Fruit fly (Drosophila melanogaster): ENCODE data around the gene CG4022.

The CG4022 gene

DNA sequence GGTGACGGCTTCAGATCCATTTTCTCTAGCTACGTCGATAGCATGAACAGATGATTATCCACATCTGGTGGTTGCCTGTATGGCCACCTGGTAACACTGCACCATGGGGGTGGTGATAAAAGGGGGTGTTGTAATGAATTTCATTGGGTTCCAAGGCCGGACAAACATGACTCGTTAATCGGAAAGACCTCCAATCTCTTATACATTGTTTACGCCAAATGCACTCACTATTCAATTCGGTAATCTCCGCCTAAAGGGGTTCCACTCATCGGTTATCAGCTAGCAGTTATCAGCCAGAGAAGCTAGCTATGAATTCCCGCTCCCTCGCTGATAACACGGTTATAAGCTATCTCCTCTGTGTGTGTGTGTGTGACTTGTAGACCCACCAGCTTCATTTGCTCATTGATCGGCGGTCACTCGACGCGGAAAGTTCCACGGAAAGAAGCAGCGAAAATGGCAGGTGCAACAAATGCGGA, 50.4 kb downstream of the CG4022 start, which contains the start of gene Pdxk (continued):
- TF ChIP-seq vvl (GFP tag; IDR thresholded peaks at IDR 0.05) (peak; percentile 46), CG16813 (GFP tag; IDR thresholded peaks at IDR 0.05; ENCODE audit: partially characterized antibody) (0 out of 3 replicates have a peak, but pooled peaks have one; percentile 19), ftz-f1 (GFP tag; optimal IDR thresholded peaks at IDR 0.05) (peak; percentile 97), Dad (GFP tag; optimal IDR thresholded peaks at IDR 0.05) (no peak), schlank (tag; optimal IDR thresholded peaks at IDR 0.05) (no peak), CG12942 (GFP tag; optimal IDR thresholded peaks at IDR 0.05) (no peak), tll (GFP tag; optimal IDR thresholded peaks at IDR 0.05) (no peak), CG3163 (GFP tag; optimal IDR thresholded peaks at IDR 0.05) (no peak), Sry-β (GFP tag; optimal IDR thresholded peaks at IDR 0.05) (no peak), HmgZ (tag; optimal IDR thresholded peaks at IDR 0.05) (peak; percentile 53), mld (GFP tag; IDR thresholded peaks at IDR 0.05; ENCODE audit: partially characterized antibody) (no peak), HLH3B (GFP tag; IDR thresholded peaks at IDR 0.05) (no peak), CG33213 (GFP tag; optimal IDR thresholded peaks at IDR 0.05) (no peak), onecut (GFP tag; IDR thresholded peaks at IDR 0.05) (peak; percentile 69; the same call in 1 of the 2 replicates), Eip74EF (GFP tag; optimal IDR thresholded peaks at IDR 0.05) (no peak), Awh (GFP tag; IDR thresholded peaks at IDR 0.05) (no peak), Hr78 (GFP tag; optimal IDR thresholded peaks at IDR 0.05) (peak in 1 of 2 experiments; percentile 65), Optix (GFP tag; IDR thresholded peaks at IDR 0.05) (no peak), CG4360 (GFP tag; IDR thresholded peaks at IDR 0.05) (0 out of 2 replicates have a peak, but pooled peaks have one; percentile 22), CG4424 (GFP tag; optimal IDR thresholded peaks at IDR 0.05) (no peak), pho (GFP tag; optimal IDR thresholded peaks at IDR 0.05) (no peak), CG11247 (GFP tag; IDR thresholded peaks at IDR 0.05) (no peak), trh (GFP tag; optimal IDR thresholded peaks at IDR 0.05) (no peak), her (GFP tag; optimal IDR thresholded peaks at IDR 0.05) (no peak), ato (GFP tag; IDR thresholded peaks at IDR 0.05; ENCODE audit: partially characterized antibody) (no peak), CG17802 (tag; optimal IDR thresholded peaks at IDR 0.05) (no peak), CG1602 (GFP tag; optimal IDR thresholded peaks at IDR 0.05) (no peak), Sox100B (GFP tag; optimal IDR thresholded peaks at IDR 0.05) (no peak), Vsx1 (GFP tag; optimal IDR thresholded peaks at IDR 0.05) (no peak), gcm2 (GFP tag; optimal IDR thresholded peaks at IDR 0.05) (no peak), sug (tag; optimal IDR thresholded peaks at IDR 0.05) (peak; percentile 94), sens-2 (GFP tag; IDR thresholded peaks at IDR 0.05) (no peak), CG1647 (GFP tag; optimal IDR thresholded peaks at IDR 0.05) (no peak), ttk (GFP tag; IDR thresholded peaks at IDR 0.05) (peak; percentile 39; the same call in 1 of the 2 replicates), emc (GFP tag; optimal IDR thresholded peaks at IDR 0.05) (no peak), Dek (tag; optimal IDR thresholded peaks at IDR 0.05) (no peak), CG11696 (GFP tag; IDR thresholded peaks at IDR 0.05) (no peak), CG7556 (GFP tag; optimal IDR thresholded peaks at IDR 0.05) (no peak), crp (GFP tag; optimal IDR thresholded peaks at IDR 0.05) (peak in 1 of 2 experiments; percentile 80), C15 (GFP tag; IDR thresholded peaks at IDR 0.05) (no peak), otp (GFP tag; IDR thresholded peaks at IDR 0.05) (no peak), prd (optimal IDR thresholded peaks at IDR 0.05) (no peak), prd (GFP tag; IDR thresholded peaks at IDR 0.05) (no peak), CG6683 (GFP tag; optimal IDR thresholded peaks at IDR 0.05) (no peak), kay (GFP tag; optimal IDR thresholded peaks at IDR 0.05) (peak; percentile 34), CG11723 (GFP tag; optimal IDR thresholded peaks at IDR 0.05) (no peak), exex (tag; optimal IDR thresholded peaks at IDR 0.05) (peak; percentile 67), sens (GFP tag) (peak; percentile 58), yki (optimal IDR thresholded peaks at IDR 0.05) (no peak), CG15514 (GFP tag; optimal IDR thresholded peaks at IDR 0.05) (peak; percentile 92), Scr (GFP tag; IDR thresholded peaks at IDR 0.05; ENCODE audit: partially characterized antibody) (0 out of 2 replicates have a peak, but pooled peaks have one; percentile 39)

Data from whole organism, embryonic.